Worm (Caenorhabditis elegans): ENCODE results near the gene R07B1.7.

DNA sequence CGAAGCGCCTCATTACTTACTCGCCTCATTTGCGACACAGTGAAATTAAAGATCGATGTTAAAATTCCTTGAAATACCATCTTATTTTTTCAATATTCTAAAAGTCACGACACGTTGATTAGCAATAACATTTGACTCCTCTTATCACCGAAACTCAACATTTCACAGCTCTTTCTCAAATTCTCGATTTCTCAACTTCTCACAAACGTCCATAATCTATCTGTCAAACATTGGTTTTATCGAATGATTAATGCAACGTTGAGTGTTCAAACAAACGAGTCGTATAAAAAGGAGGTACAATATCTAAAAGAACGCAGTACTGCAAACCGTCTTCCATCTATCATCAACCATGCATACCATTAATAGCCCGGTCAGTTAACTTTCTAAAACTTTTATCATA lies 18.7 kb upstream of the R07B1.7 start, which contains the start of gene lec-8:
- TF ChIP-seq unc-120 (tag; optimal IDR thresholded peaks at IDR 0.05; ENCODE audit: poor library complexity, severe bottlenecking): no peak
- TF ChIP-seq unc-62 (GFP tag; optimal IDR thresholded peaks at IDR 0.05): no peak
- TF ChIP-seq ztf-11 (tag; optimal IDR thresholded peaks at IDR 0.05): no peak
- no peak for TF ChIP-seq mep-1 (tag; optimal IDR thresholded peaks at IDR 0.05)
- TF ChIP-seq cnd-1 (tag; optimal IDR thresholded peaks at IDR 0.05): no peak
- TF ChIP-seq elt-1 (tag; optimal IDR thresholded peaks at IDR 0.05; ENCODE audit: borderline replicate concordance, insufficient read depth): no peak
- no peak for TF ChIP-seq drap-1 (GFP tag; optimal IDR thresholded peaks at IDR 0.05)

All from whole organism, mixed stage, embryonic.